Fruit fly (Drosophila melanogaster) whole organism, embryonic: ENCODE measurements around the gene RpS3.

Source experiments
- ATbp ChIP-seq: fragments of 200-800 bp; sonication (Bioruptor generic); optimal IDR thresholded peaks from 2 replicates; lab custom pipeline; 2017; ENCODE audit warnings: missing biosample characterization, mild to moderate bottlenecking, missing genetic modification characterization, missing genetic modification reagents
- Atf6 ChIP-seq: fragments of 200-800 bp; sonication (Bioruptor generic); IDR thresholded peaks from 2 replicates; pipeline ENCODE4 v1.3.6; 2022; ENCODE audit warnings: missing biosample characterization, missing genetic modification characterization
- Bteb2 ChIP-seq: fragments of 200-800 bp; sonication (Bioruptor generic); optimal IDR thresholded peaks from 2 replicates; lab custom pipeline; 2016; ENCODE audit warnings: missing biosample characterization, missing genetic modification characterization
- C15 ChIP-seq: fragments of 200-800 bp; sonication (Bioruptor generic); IDR thresholded peaks from 3 replicates; pipeline ENCODE4 v1.3.6; 2022; ENCODE audit warnings: missing biosample characterization, missing genetic modification characterization
- CG1233 ChIP-seq: fragments of 200-800 bp; sonication (Bioruptor generic); optimal IDR thresholded peaks from 4 replicates; lab custom pipeline; 2018; ENCODE audit warnings: missing biosample characterization, mild to moderate bottlenecking, missing genetic modification characterization
- CG13123 ChIP-seq: fragments of 200-800 bp; sonication (Bioruptor generic); optimal IDR thresholded peaks from 2 replicates; lab custom pipeline; 2016; ENCODE audit warnings: missing biosample characterization, missing genetic modification characterization
- CG13424 ChIP-seq: fragments of 200-800 bp; sonication (Bioruptor generic); optimal IDR thresholded peaks from 2 replicates; lab custom pipeline; 2019; ENCODE audit warnings: missing biosample characterization, mild to moderate bottlenecking, missing genetic modification characterization, moderate library complexity
- CG15269 ChIP-seq: fragments of 200-800 bp; sonication (Bioruptor generic); optimal IDR thresholded peaks from 2 replicates; lab custom pipeline; 2018; ENCODE audit warnings: missing biosample characterization, mild to moderate bottlenecking, missing genetic modification characterization, moderate library complexity
- CG15696 ChIP-seq: fragments of 200-800 bp; sonication (Bioruptor generic); optimal IDR thresholded peaks from 2 replicates; lab custom pipeline; 2019; ENCODE audit warnings: missing biosample characterization, mild to moderate bottlenecking, missing genetic modification characterization, moderate library complexity
- CG17612 ChIP-seq: fragments of 200-800 bp; sonication (Bioruptor generic); IDR thresholded peaks from 2 replicates; pipeline ENCODE4 v1.3.6; 2022; ENCODE audit warnings: missing biosample characterization, missing genetic modification characterization
- CG18262 ChIP-seq: fragments of 200-800 bp; optimal IDR thresholded peaks from 3 replicates; lab custom pipeline; 2019; ENCODE audit warnings: missing biosample characterization, mild to moderate bottlenecking, missing genetic modification characterization, moderate library complexity
- CG18476 ChIP-seq: fragments of 200-800 bp; sonication (Bioruptor generic); optimal IDR thresholded peaks from 2 replicates; lab custom pipeline; 2016; ENCODE audit warnings: missing biosample characterization, mild to moderate bottlenecking, missing genetic modification characterization
- CG2120 ChIP-seq: fragments of 200-800 bp; sonication (Bioruptor generic); optimal IDR thresholded peaks from 3 replicates; lab custom pipeline; 2016; ENCODE audit warnings: missing biosample characterization, missing genetic modification characterization
- CG30403 ChIP-seq: fragments of 200-800 bp; sonication (Bioruptor generic); optimal IDR thresholded peaks from 3 replicates; lab custom pipeline; 2016; ENCODE audit warnings: missing biosample characterization, missing genetic modification characterization
- CG32532 ChIP-seq: fragments of 200-800 bp; sonication (Bioruptor generic); IDR thresholded peaks from 2 replicates; pipeline ENCODE4 v1.3.6; 2022; ENCODE audit warnings: missing biosample characterization, missing genetic modification characterization
- CG6272 ChIP-seq: fragments of 200-800 bp; sonication (Bioruptor generic); IDR thresholded peaks from 2 replicates; pipeline ENCODE4 v1.3.6; 2022; ENCODE audit warnings: missing biosample characterization, missing genetic modification characterization
- CG6791 ChIP-seq: fragments of 200-800 bp; sonication (Bioruptor generic); IDR thresholded peaks from 3 replicates; pipeline ENCODE4 v1.3.6; 2022; ENCODE audit warnings: missing biosample characterization, missing genetic modification characterization; ENCODE audit not compliant: partially characterized antibody
- CG7556 ChIP-seq: fragments of 200-800 bp; sonication (Bioruptor generic); optimal IDR thresholded peaks from 2 replicates; lab custom pipeline; 2017; ENCODE audit warnings: missing biosample characterization, mild to moderate bottlenecking, missing genetic modification characterization
- CG8765 ChIP-seq: fragments of 200-800 bp; sonication (Bioruptor generic); IDR thresholded peaks from 2 replicates; pipeline ENCODE4 v1.3.6; 2022; ENCODE audit warnings: missing biosample characterization, missing genetic modification characterization
- CrebB ChIP-seq: fragments of 200-800 bp; sonication (Bioruptor generic); optimal IDR thresholded peaks from 3 replicates; lab custom pipeline; 2018; ENCODE audit warnings: missing biosample characterization, mild to moderate bottlenecking, missing genetic modification characterization
- D19A ChIP-seq: fragments of 200-800 bp; optimal IDR thresholded peaks from 3 replicates; lab custom pipeline; 2019; ENCODE audit warnings: missing biosample characterization, mild to moderate bottlenecking, missing genetic modification characterization, moderate library complexity
- HmgZ ChIP-seq: fragments of 200-800 bp; sonication (Bioruptor generic); optimal IDR thresholded peaks from 2 replicates; lab custom pipeline; 2018; ENCODE audit warnings: missing biosample characterization, mild to moderate bottlenecking, missing genetic modification characterization
- Hr3 ChIP-seq: fragments of 200-800 bp; sonication (Bioruptor generic); optimal IDR thresholded peaks from 3 replicates; lab custom pipeline; 2016; ENCODE audit warnings: missing biosample characterization, missing genetic modification characterization
- Mad ChIP-seq: fragments of 200-800 bp; sonication (Bioruptor generic); optimal IDR thresholded peaks from 2 replicates; lab custom pipeline; 2016; ENCODE audit warnings: missing biosample characterization, missing genetic modification characterization
- Myb ChIP-seq: fragments of 200-800 bp; sonication (Bioruptor generic); optimal IDR thresholded peaks from 2 replicates; lab custom pipeline; 2016; ENCODE audit warnings: missing biosample characterization, missing genetic modification characterization
- Oli ChIP-seq: fragments of 200-800 bp; sonication (Bioruptor generic); optimal IDR thresholded peaks from 2 replicates; lab custom pipeline; 2018; ENCODE audit warnings: missing biosample characterization, mild to moderate bottlenecking, missing genetic modification characterization, moderate library complexity
- Ptx1 ChIP-seq: fragments of 200-800 bp; sonication (Bioruptor generic); IDR thresholded peaks from 2 replicates; pipeline ENCODE4 v1.3.6; 2022; ENCODE audit warnings: missing biosample characterization, missing genetic modification characterization
- Rfx ChIP-seq: fragments of 200-800 bp; sonication (Bioruptor generic); IDR thresholded peaks from 2 replicates; pipeline ENCODE4 v1.3.6; 2022; ENCODE audit warnings: missing biosample characterization, missing genetic modification characterization
- Sox102F ChIP-seq: fragments of 200-800 bp; sonication (Bioruptor generic); optimal IDR thresholded peaks from 2 replicates; lab custom pipeline; 2018; ENCODE audit warnings: missing biosample characterization, mild to moderate bottlenecking, missing genetic modification characterization, moderate library complexity
- Vsx1 ChIP-seq: fragments of 200-800 bp; sonication (Bioruptor generic); optimal IDR thresholded peaks from 2 replicates; lab custom pipeline; 2017; ENCODE audit warnings: missing biosample characterization, mild to moderate bottlenecking, missing genetic modification characterization, missing genetic modification reagents
- danr ChIP-seq: fragments of 200-800 bp; sonication (Bioruptor generic); IDR thresholded peaks from 2 replicates; pipeline ENCODE4 v1.3.6; 2022; ENCODE audit warnings: missing biosample characterization, missing genetic modification characterization
- dmrt11E ChIP-seq: fragments of 200-800 bp; sonication (Bioruptor generic); optimal IDR thresholded peaks from 3 replicates; lab custom pipeline; 2018; ENCODE audit warnings: missing biosample characterization, mild to moderate bottlenecking, missing genetic modification characterization, moderate library complexity
- dmrt99B ChIP-seq: fragments of 200-800 bp; sonication (Bioruptor generic); optimal IDR thresholded peaks from 2 replicates; lab custom pipeline; 2018; ENCODE audit warnings: missing biosample characterization, mild to moderate bottlenecking, missing genetic modification characterization, moderate library complexity
- fd102C ChIP-seq: fragments of 200-800 bp; sonication (Bioruptor generic); optimal IDR thresholded peaks from 2 replicates; lab custom pipeline; 2018; ENCODE audit warnings: missing biosample characterization, mild to moderate bottlenecking, missing genetic modification characterization, moderate library complexity
- gem ChIP-seq: fragments of 200-800 bp; sonication (Bioruptor generic); optimal IDR thresholded peaks from 2 replicates; lab custom pipeline; 2019; ENCODE audit warnings: missing biosample characterization, mild to moderate bottlenecking, missing genetic modification characterization, moderate library complexity
- maf-S ChIP-seq: fragments of 200-800 bp; sonication (Bioruptor generic); optimal IDR thresholded peaks from 2 replicates; lab custom pipeline; 2016; ENCODE audit warnings: missing biosample characterization, missing genetic modification characterization
- mld ChIP-seq: fragments of 200-800 bp; sonication (Bioruptor generic); IDR thresholded peaks from 3 replicates; pipeline ENCODE4 v1.3.6; 2022; ENCODE audit warnings: missing biosample characterization, missing genetic modification characterization; ENCODE audit not compliant: partially characterized antibody
- nerfin-1 ChIP-seq: fragments of 200-800 bp; sonication (Bioruptor generic); optimal IDR thresholded peaks from 3 replicates; lab custom pipeline; 2019; ENCODE audit warnings: missing biosample characterization, mild to moderate bottlenecking, missing genetic modification characterization, moderate library complexity
- row ChIP-seq: fragments of 200-800 bp; sonication (Bioruptor generic); IDR thresholded peaks from 3 replicates; pipeline ENCODE4 v1.3.6; 2022; ENCODE audit warnings: missing biosample characterization, missing genetic modification characterization
- schlank ChIP-seq: fragments of 200-800 bp; sonication (Bioruptor generic); optimal IDR thresholded peaks from 2 replicates; lab custom pipeline; 2018; ENCODE audit warnings: missing biosample characterization, mild to moderate bottlenecking, missing genetic modification characterization
- sna ChIP-seq: fragments of 200-800 bp; sonication (Bioruptor generic); IDR thresholded peaks from 2 replicates; pipeline ENCODE4 v1.3.6; 2022; ENCODE audit warnings: missing biosample characterization, missing genetic modification characterization; ENCODE audit not compliant: partially characterized antibody
- sob ChIP-seq: fragments of 200-800 bp; sonication (Bioruptor generic); IDR thresholded peaks from 2 replicates; pipeline ENCODE4 v1.3.6; 2022; ENCODE audit warnings: missing biosample characterization, missing genetic modification characterization
- sqz ChIP-seq: fragments of 200-800 bp; sonication (Bioruptor generic); optimal IDR thresholded peaks from 3 replicates; lab custom pipeline; 2018; ENCODE audit warnings: missing biosample characterization, mild to moderate bottlenecking, missing genetic modification characterization
- unpg ChIP-seq: fragments of 200-800 bp; sonication (Bioruptor generic); optimal IDR thresholded peaks from 3 replicates; lab custom pipeline; 2018; ENCODE audit warnings: missing biosample characterization, mild to moderate bottlenecking, missing genetic modification characterization, moderate library complexity
- vnd ChIP-seq: fragments of 200-800 bp; sonication (Bioruptor generic); IDR thresholded peaks from 3 replicates; pipeline ENCODE4 v1.3.6; 2022; ENCODE audit warnings: missing biosample characterization, missing genetic modification characterization; ENCODE audit not compliant: partially characterized antibody
- vvl ChIP-seq: fragments of 200-800 bp; sonication (Bioruptor generic); IDR thresholded peaks from 2 replicates; pipeline ENCODE4 v1.3.6; 2022; ENCODE audit warnings: missing biosample characterization, missing genetic modification characterization
- z ChIP-seq: fragments of 200-800 bp; sonication (Bioruptor generic); IDR thresholded peaks from 3 replicates; pipeline ENCODE4 v1.3.6; 2022; ENCODE audit warnings: missing biosample characterization, missing genetic modification characterization
- zen ChIP-seq: fragments of 200-800 bp; sonication (Bioruptor generic); optimal IDR thresholded peaks from 3 replicates; lab custom pipeline; 2018; ENCODE audit warnings: missing biosample characterization, mild to moderate bottlenecking, missing genetic modification characterization, moderate library complexity

The RpS3 gene

dm6 chr3R:23310151-23310550 is 48.5 kb upstream of the RpS3 start (continued):
- TF ChIP-seq CG30403 (GFP tag; lab: Kevin White, UChicago) (peak; percentile 20), CG15696 (tag; lab: Kevin White, UChicago) (no peak), CG17612 (GFP tag; lab: Robert Waterston, UW) (no peak), Sox102F (peak; percentile 24), schlank (tag; lab: Kevin White, UChicago) (no peak), CG15269 (peak; percentile 1), CG13123 (GFP tag; lab: Kevin White, UChicago) (no peak), CG13424 (tag; lab: Kevin White, UChicago) (peak; percentile 9), dmrt99B (peak; percentile 14), unpg (GFP tag; lab: Kevin White, UChicago) (peak; percentile 8), C15 (GFP tag; lab: Robert Waterston, UW) (no peak), CG18262 (tag; lab: Kevin White, UChicago) (peak; percentile 31), dmrt11E (peak; percentile 1), Atf6 (GFP tag; lab: Robert Waterston, UW) (no peak), CG7556 (peak; percentile 19), CG2120 (GFP tag; lab: Kevin White, UChicago) (no peak), CG18476 (GFP tag; lab: Kevin White, UChicago) (no peak), Ptx1 (GFP tag; lab: Robert Waterston, UW) (peak; percentile 35; the same call in 1 of the 2 replicates), vnd (GFP tag; lab: Robert Waterston, UW) (no peak), gem (tag; lab: Kevin White, UChicago) (peak; percentile 51), Oli (tag; lab: Kevin White, UChicago) (peak; percentile 28), sqz (GFP tag; lab: Kevin White, UChicago) (no peak), Vsx1 (GFP tag; lab: Kevin White, UChicago) (peak; percentile 21), row (GFP tag; lab: Robert Waterston, UW) (peak; percentile 22; the same call in 1 of the 3 replicates), D19A (tag; lab: Kevin White, UChicago) (peak; percentile 71), nerfin-1 (no peak)
- TF ChIP-seq, all 482 proteins: peak for 25

dm6 chr3R:23312796-23313195 is 45.8 kb upstream of the RpS3 start:
- TF ChIP-seq Bteb2 (GFP tag; lab: Kevin White, UChicago) (no peak), zen (tag; lab: Kevin White, UChicago) (no peak)
- TF ChIP-seq, all 482 proteins: peak for 0

dm6 chr3R:23314332-23314731 is 44.3 kb upstream of the RpS3 start:
- TF ChIP-seq maf-S (no peak), sna (GFP tag; lab: Robert Waterston, UW) (no peak), CG1233 (GFP tag; lab: Kevin White, UChicago) (peak; percentile 70), Rfx (GFP tag; lab: Robert Waterston, UW) (peak; percentile 51; the same call in 1 of the 2 replicates), ATbp (peak; percentile 13), HmgZ (tag; lab: Kevin White, UChicago) (peak; percentile 20), CG8765 (GFP tag; lab: Robert Waterston, UW) (no peak), CG13424 (tag; lab: Kevin White, UChicago) (peak; percentile 18), CG6272 (GFP tag; lab: Robert Waterston, UW) (no peak), mld (GFP tag; lab: Robert Waterston, UW) (no peak), Mad (GFP tag; lab: Kevin White, UChicago) (no peak), z (GFP tag; lab: Robert Waterston, UW) (0 out of 3 replicates have a peak, but pooled peaks have one; percentile 53), CrebB (tag; lab: Kevin White, UChicago) (peak; percentile 68), Hr3 (GFP tag; lab: Kevin White, UChicago) (no peak), vvl (GFP tag; lab: Robert Waterston, UW) (peak; percentile 54; the same call in 1 of the 2 replicates), CG6791 (no peak), Myb (GFP tag; lab: Kevin White, UChicago) (peak; percentile 9), CG32532 (GFP tag; lab: Robert Waterston, UW) (peak; percentile 20; the same call in 1 of the 2 replicates), danr (no peak; the same call in 1 of the 2 replicates), fd102C (peak; percentile 36), sob (GFP tag; lab: Robert Waterston, UW) (peak; percentile 64)
